Worm (Caenorhabditis elegans) whole organism, L2 larva: ENCODE data around the gene ttc-7.

Experiments used
- R02D3.7 ChIP-seq: fragments of 150-350 bp; optimal IDR thresholded peaks from 2 replicates; lab custom pipeline; 2014; ENCODE audit warnings: missing biosample characterization, missing genetic modification characterization
- ama-1 ChIP-seq: fragments of 150-350 bp; optimal IDR thresholded peaks from 2 replicates; lab custom pipeline; 2018; ENCODE audit warnings: inconsistent platforms
- ceh-82 ChIP-seq: fragments of 150-350 bp; optimal IDR thresholded peaks from 2 replicates; lab custom pipeline; 2014; ENCODE audit warnings: missing biosample characterization, missing genetic modification characterization
- nhr-10 ChIP-seq: sonication (generic microtip); optimal IDR thresholded peaks from 2 replicates; lab custom pipeline; 2017; ENCODE audit warnings: missing biosample characterization, missing genetic modification characterization
- skn-1 ChIP-seq: sonication (generic microtip); optimal IDR thresholded peaks from 2 replicates; lab custom pipeline; 2017; ENCODE audit warnings: missing biosample characterization, missing genetic modification characterization
- unc-62 ChIP-seq: fragments of 150-350 bp; optimal IDR thresholded peaks from 2 replicates; lab custom pipeline; 2014; ENCODE audit warnings: missing biosample characterization, missing genetic modification reagents, missing genetic modification characterization
- zag-1 ChIP-seq: fragments of 150-350 bp; optimal IDR thresholded peaks from 2 replicates; lab custom pipeline; 2014; ENCODE audit warnings: missing biosample characterization, missing genetic modification characterization

ce11 chrIII:1878065-1878464 is 17.8 kb downstream of the ttc-7 start, which contains the start of gene smi-1:
- no peak for TF ChIP-seq ceh-82 (tag; lab: Kevin White, UChicago)
- no peak for TF ChIP-seq R02D3.7 (tag; lab: Kevin White, UChicago)
- TF ChIP-seq ama-1 = no peak
- TF ChIP-seq unc-62 = no peak
- no peak for TF ChIP-seq zag-1
- TF ChIP-seq nhr-10 (tag; lab: Kevin White, UChicago) = no peak
- no peak for TF ChIP-seq skn-1 (tag; lab: Kevin White, UChicago)
